Worm (Caenorhabditis elegans): ENCODE measurements around the gene Y56A3A.7.

DNA sequence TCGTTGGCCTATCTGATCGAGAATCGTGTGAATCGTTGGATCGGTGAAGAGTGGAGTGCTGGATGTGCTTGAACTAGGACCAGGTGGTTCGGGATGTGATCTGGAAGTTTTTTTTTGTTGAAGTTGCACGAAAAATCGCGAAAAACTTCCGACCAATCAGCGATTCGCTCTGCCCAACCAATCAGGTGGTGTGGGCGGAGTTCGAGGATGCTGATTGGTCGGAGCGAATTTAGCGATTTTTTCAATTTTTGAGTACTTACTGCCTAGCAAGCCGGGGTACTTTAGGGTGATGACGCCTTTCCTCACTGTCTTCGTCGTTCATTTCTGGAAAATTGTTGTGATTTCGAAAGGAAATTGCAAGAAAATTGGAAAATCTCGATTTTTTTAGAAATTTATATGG is 31.9 kb upstream of the Y56A3A.7 start, which contains the start of gene Y56A3A.30:
- TF ChIP-seq klf-2 (GFP tag; conservative IDR thresholded peaks at IDR 0.05) (no peak), ztf-23 (GFP tag; IDR thresholded peaks at IDR 0.05) (no peak), ztf-29 (GFP tag; IDR thresholded peaks at IDR 0.05) (no peak), T22C8.4 (GFP tag; IDR thresholded peaks at IDR 0.05) (no peak)

Data from whole organism, midembryonic.